Fruit fly (Drosophila melanogaster): Measurements from ENCODE around the gene CG31465.
A peak's percentile ranks its signal among the peaks of the same experiment; 100 is the strongest.

The CG31465 gene

dm6 chr3R:21862137-21862850 is 18.3 kb upstream of the CG31465 start (continued):
- no peak for TF ChIP-seq D (optimal IDR thresholded peaks at IDR 0.05)
- TF ChIP-seq D (GFP tag; optimal IDR thresholded peaks at IDR 0.05) = peak; percentile 80
- TF ChIP-seq CG12236 (GFP tag; optimal IDR thresholded peaks at IDR 0.05) = peak; percentile 5
- TF ChIP-seq Sox102F (GFP tag; optimal IDR thresholded peaks at IDR 0.05) = peak; percentile 94
- TF ChIP-seq CG18476 (GFP tag; optimal IDR thresholded peaks at IDR 0.05) = peak; percentile 31
- TF ChIP-seq fd64A (GFP tag; optimal IDR thresholded peaks at IDR 0.05) = peak; percentile 72
- no peak for TF ChIP-seq Opbp (GFP tag; IDR thresholded peaks at IDR 0.05; ENCODE audit: partially characterized antibody)
- TF ChIP-seq CG10565 (GFP tag; optimal IDR thresholded peaks at IDR 0.05) = no peak
- TF ChIP-seq crol (GFP tag; IDR thresholded peaks at IDR 0.05) = no peak
- TF ChIP-seq Hr51 (GFP tag; optimal IDR thresholded peaks at IDR 0.05) = peak in 1 of 2 experiments; percentile 86
- TF ChIP-seq ap (GFP tag; IDR thresholded peaks at IDR 0.05) = peak; percentile 69
- no peak for TF ChIP-seq yki (optimal IDR thresholded peaks at IDR 0.05)
- TF ChIP-seq gfzf (GFP tag; optimal IDR thresholded peaks at IDR 0.05) = no peak
- TF ChIP-seq sug (tag; optimal IDR thresholded peaks at IDR 0.05) = no peak
- no peak for TF ChIP-seq tx (GFP tag; optimal IDR thresholded peaks at IDR 0.05)
- peak; percentile 59 for TF ChIP-seq tin (GFP tag; optimal IDR thresholded peaks at IDR 0.05)
- no peak for TF ChIP-seq schlank (tag; optimal IDR thresholded peaks at IDR 0.05)
- TF ChIP-seq Kr (GFP tag; optimal IDR thresholded peaks at IDR 0.05) = no peak
- peak in 1 of 2 experiments; percentile 81 for TF ChIP-seq Eip74EF (GFP tag; optimal IDR thresholded peaks at IDR 0.05)
- TF ChIP-seq Atf-2 (GFP tag; optimal IDR thresholded peaks at IDR 0.05) = peak; percentile 15
- TF ChIP-seq Fer2 (tag; optimal IDR thresholded peaks at IDR 0.05) = no peak
- peak; percentile 56 for TF ChIP-seq CG10267 (tag; optimal IDR thresholded peaks at IDR 0.05)
- TF ChIP-seq CG3847 (GFP tag; IDR thresholded peaks at IDR 0.05) = peak; percentile 39; the same call in 1 of the 2 replicates
- no peak for TF ChIP-seq emc (GFP tag; optimal IDR thresholded peaks at IDR 0.05)
- peak; percentile 87 for TF ChIP-seq oc (tag; optimal IDR thresholded peaks at IDR 0.05)
- TF ChIP-seq danr (GFP tag; IDR thresholded peaks at IDR 0.05) = peak; percentile 56
- peak; percentile 52 for TF ChIP-seq NC2β (GFP tag; optimal IDR thresholded peaks at IDR 0.05)
- TF ChIP-seq CG17328 (GFP tag; IDR thresholded peaks at IDR 0.05) = peak; percentile 89
- peak; percentile 62 for TF ChIP-seq CrebB (tag; optimal IDR thresholded peaks at IDR 0.05)
- TF ChIP-seq cg (GFP tag; optimal IDR thresholded peaks at IDR 0.05) = no peak
- no peak for TF ChIP-seq CG15696 (tag; optimal IDR thresholded peaks at IDR 0.05)
- peak; percentile 55 for TF ChIP-seq CG9817 (tag; optimal IDR thresholded peaks at IDR 0.05)
- peak; percentile 68 for TF ChIP-seq chn (GFP tag; optimal IDR thresholded peaks at IDR 0.05)
- no peak; the same call in 1 of the 2 replicates for TF ChIP-seq chm (GFP tag; IDR thresholded peaks at IDR 0.05)
- no peak for TF ChIP-seq lov (optimal IDR thresholded peaks at IDR 0.05)
- 0 out of 3 replicates have a peak, but pooled peaks have one; percentile 6 for TF ChIP-seq lov (GFP tag; IDR thresholded peaks at IDR 0.05)
- TF ChIP-seq dysf (GFP tag; IDR thresholded peaks at IDR 0.05) = peak; percentile 50; the same call in 1 of the 3 replicates
- peak; percentile 25 for TF ChIP-seq Hand (GFP tag; optimal IDR thresholded peaks at IDR 0.05)
- no peak for TF ChIP-seq hth (optimal IDR thresholded peaks at IDR 0.05)
- no peak for TF ChIP-seq CG14965 (GFP tag; optimal IDR thresholded peaks at IDR 0.05; ENCODE audit: borderline replicate concordance)
- TF ChIP-seq HLH4C (GFP tag; IDR thresholded peaks at IDR 0.05; ENCODE audit: partially characterized antibody) = no peak
- no peak for TF ChIP-seq BtbVII (GFP tag; optimal IDR thresholded peaks at IDR 0.05)
- peak; percentile 69 for TF ChIP-seq CG30020 (tag; optimal IDR thresholded peaks at IDR 0.05)
- peak; percentile 4 for TF ChIP-seq CG4617 (GFP tag; optimal IDR thresholded peaks at IDR 0.05; ENCODE audit: borderline replicate concordance)
- TF ChIP-seq ssp (GFP tag; IDR thresholded peaks at IDR 0.05) = peak; percentile 51; the same call in 1 of the 2 replicates
- no peak for TF ChIP-seq CG11560 (tag; IDR thresholded peaks at IDR 0.05)
- TF ChIP-seq CG14667 (GFP tag; IDR thresholded peaks at IDR 0.05) = no peak
- TF ChIP-seq CG3726 (GFP tag; IDR thresholded peaks at IDR 0.05) = 0 out of 3 replicates have a peak, but pooled peaks have one; percentile 59
- no peak for TF ChIP-seq CG12104 (GFP tag; optimal IDR thresholded peaks at IDR 0.05)
- TF ChIP-seq Atf6 (GFP tag; IDR thresholded peaks at IDR 0.05) = peak; percentile 26; the same call in 1 of the 2 replicates
